Fruit fly (Drosophila melanogaster): ENCODE measurements around the gene CG12814.

DNA sequence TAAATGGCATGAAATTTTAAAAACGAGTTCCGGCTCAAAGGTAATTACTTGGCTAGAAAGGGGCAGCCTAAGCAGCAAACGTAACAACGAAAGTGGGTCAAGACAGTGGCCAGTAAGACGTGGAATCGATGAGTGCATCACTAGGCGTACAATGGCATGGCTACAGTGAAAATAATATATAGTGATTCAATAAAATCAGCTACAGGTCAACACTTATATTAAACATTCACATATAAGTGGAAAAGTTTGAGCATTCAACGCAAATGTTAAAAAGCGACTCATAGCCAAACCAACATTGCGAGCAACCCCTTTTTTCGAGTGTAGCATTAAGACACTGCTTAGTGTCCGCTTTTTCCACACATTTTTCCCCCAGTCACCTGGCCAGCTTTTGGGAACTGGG, 38.6 kb upstream of the CG12814 start:
- TF ChIP-seq Myc (optimal IDR thresholded peaks at IDR 0.05), result no peak
- TF ChIP-seq psq (optimal IDR thresholded peaks at IDR 0.05), result no peak
- TF ChIP-seq h (optimal IDR thresholded peaks at IDR 0.05), result no peak
